Worm (Caenorhabditis elegans) whole organism, young adult: ENCODE measurements around the gene acy-4.
A peak's percentile ranks its signal among the peaks of the same experiment; 100 is the strongest.
"Not testable (repeated sequence)": the region's sequence is repeated elsewhere in the genome, so short reads cannot be mapped to it uniquely, and the experiment has no call there.

Source experiments
- B0035.1 ChIP-seq: sonication (generic microtip); optimal IDR thresholded peaks from 2 replicates; lab custom pipeline; 2016; ENCODE audit warnings: missing genetic modification characterization, mild to moderate bottlenecking, missing compliant biosample characterization, missing genotype, missing genetic modification reagents
- B0336.3 ChIP-seq: fragments of 200-800 bp; sonication (Bioruptor generic); IDR thresholded peaks from 2 replicates; pipeline ENCODE4 v1.3.6; 2022; ENCODE audit warnings: missing genetic modification characterization, missing compliant biosample characterization
- C06A6.2 ChIP-seq: fragments of 200-800 bp; sonication (Bioruptor generic); conservative IDR thresholded peaks from 2 replicates; pipeline ENCODE4 v1.3.6; 2022; ENCODE audit warnings: missing genetic modification characterization, missing compliant biosample characterization
- D2030.7 ChIP-seq: fragments of 200-800 bp; sonication (Bioruptor generic); IDR thresholded peaks from 2 replicates; pipeline ENCODE4 v1.3.6; 2022; ENCODE audit warnings: missing genetic modification reagents, missing genetic modification characterization, missing compliant biosample characterization
- F10E7.11 ChIP-seq: sonication (generic microtip); optimal IDR thresholded peaks from 2 replicates; lab custom pipeline; 2017; ENCODE audit warnings: mild to moderate bottlenecking, missing genetic modification characterization, moderate library complexity, missing compliant biosample characterization
- F33H1.4 ChIP-seq: fragments of 200-800 bp; sonication (Bioruptor generic); IDR thresholded peaks from 2 replicates; pipeline ENCODE4 v1.3.6; 2022; ENCODE audit warnings: missing genetic modification reagents, missing genetic modification characterization, missing compliant biosample characterization
- K11D2.4 ChIP-seq: fragments of 200-800 bp; sonication (Bioruptor generic); IDR thresholded peaks from 2 replicates; pipeline ENCODE4 v1.3.6; 2022; ENCODE audit warnings: missing genetic modification reagents, missing genetic modification characterization, missing compliant biosample characterization
- Y79H2A.3 ChIP-seq: fragments of 200-800 bp; sonication (Bioruptor generic); conservative IDR thresholded peaks from 2 replicates; pipeline ENCODE4 v1.3.6; 2022; ENCODE audit warnings: missing genetic modification reagents, missing genetic modification characterization, missing compliant biosample characterization
- akir-1 ChIP-seq: fragments of 200-800 bp; sonication (Bioruptor generic); optimal IDR thresholded peaks from 2 replicates; lab custom pipeline; 2018; ENCODE audit warnings: mild to moderate bottlenecking, missing genetic modification characterization, moderate library complexity, missing compliant biosample characterization
- aptf-2 ChIP-seq: fragments of 200-800 bp; sonication (Bioruptor generic); conservative IDR thresholded peaks from 2 replicates; pipeline ENCODE4 v1.3.6; 2022; ENCODE audit warnings: missing genetic modification reagents, missing genetic modification characterization, missing compliant biosample characterization
- athp-1 ChIP-seq: sonication (generic microtip); optimal IDR thresholded peaks from 2 replicates; lab custom pipeline; 2017; ENCODE audit warnings: mild to moderate bottlenecking, missing genetic modification characterization, missing compliant biosample characterization
- attf-5 ChIP-seq: fragments of 200-800 bp; sonication (Bioruptor generic); optimal IDR thresholded peaks from 2 replicates; lab custom pipeline; 2018; ENCODE audit warnings: mild to moderate bottlenecking, missing genetic modification characterization, missing compliant biosample characterization
- ceh-79 ChIP-seq: sonication (generic microtip); optimal IDR thresholded peaks from 2 replicates; lab custom pipeline; 2017; ENCODE audit warnings: mild to moderate bottlenecking, missing genetic modification characterization, missing compliant biosample characterization
- egl-18 ChIP-seq: fragments of 200-800 bp; sonication (Bioruptor generic); IDR thresholded peaks from 2 replicates; pipeline ENCODE4 v1.3.6; 2022; ENCODE audit warnings: missing genetic modification reagents, missing genetic modification characterization, missing compliant biosample characterization
- ekl-4 ChIP-seq: fragments of 200-800 bp; sonication (Bioruptor generic); IDR thresholded peaks from 2 replicates; pipeline ENCODE4 v1.3.6; 2022; ENCODE audit warnings: missing genetic modification reagents, missing genetic modification characterization, missing compliant biosample characterization
- ets-4 ChIP-seq: fragments of 200-800 bp; sonication (Bioruptor generic); optimal IDR thresholded peaks from 2 replicates; lab custom pipeline; 2018; ENCODE audit warnings: mild to moderate bottlenecking, missing genetic modification characterization, missing compliant biosample characterization
- hlh-12 ChIP-seq: sonication (generic microtip); optimal IDR thresholded peaks from 2 replicates; lab custom pipeline; 2016; ENCODE audit warnings: missing genetic modification characterization, missing compliant biosample characterization
- hmg-20 ChIP-seq: fragments of 200-800 bp; sonication (Bioruptor generic); IDR thresholded peaks from 2 replicates; pipeline ENCODE4 v1.3.6; 2022; ENCODE audit warnings: missing genetic modification reagents, missing genetic modification characterization, missing compliant biosample characterization
- hrde-1 ChIP-seq: sonication (generic microtip); optimal IDR thresholded peaks from 2 replicates; lab custom pipeline; 2016; ENCODE audit warnings: missing genetic modification characterization, mild to moderate bottlenecking, missing compliant biosample characterization, moderate library complexity, missing genotype, missing genetic modification reagents, borderline replicate concordance
- lin-26 ChIP-seq: fragments of 200-800 bp; sonication (Bioruptor generic); IDR thresholded peaks from 2 replicates; pipeline ENCODE4 v1.3.6; 2022; ENCODE audit warnings: missing genetic modification reagents, missing genetic modification characterization, missing compliant biosample characterization
- lsl-1 ChIP-seq: fragments of 200-800 bp; sonication (Bioruptor generic); optimal IDR thresholded peaks from 2 replicates; lab custom pipeline; 2018; ENCODE audit warnings: mild to moderate bottlenecking, missing genetic modification characterization, moderate library complexity, missing compliant biosample characterization
- madf-3 ChIP-seq: fragments of 200-800 bp; sonication (Bioruptor generic); IDR thresholded peaks from 2 replicates; pipeline ENCODE4 v1.3.6; 2022; ENCODE audit warnings: missing genetic modification reagents, missing genetic modification characterization, missing compliant biosample characterization
- madf-8 ChIP-seq: fragments of 200-800 bp; sonication (Bioruptor generic); conservative IDR thresholded peaks from 2 replicates; pipeline ENCODE4 v1.3.6; 2022; ENCODE audit warnings: missing genetic modification reagents, missing genetic modification characterization, missing compliant biosample characterization
- mcd-1 ChIP-seq: fragments of 200-800 bp; sonication (Bioruptor generic); IDR thresholded peaks from 2 replicates; pipeline ENCODE4 v1.3.6; 2022; ENCODE audit warnings: missing genetic modification reagents, missing genetic modification characterization, missing compliant biosample characterization
- nhr-27 ChIP-seq: fragments of 200-800 bp; sonication (Bioruptor generic); optimal IDR thresholded peaks from 2 replicates; lab custom pipeline; 2018; ENCODE audit warnings: mild to moderate bottlenecking, missing genetic modification characterization, moderate library complexity, missing compliant biosample characterization
- nhr-80 ChIP-seq: sonication (generic microtip); optimal IDR thresholded peaks from 2 replicates; lab custom pipeline; 2016; ENCODE audit warnings: missing genetic modification characterization, missing compliant biosample characterization
- snpc-1.1 ChIP-seq: sonication (generic microtip); optimal IDR thresholded peaks from 2 replicates; lab custom pipeline; 2017; ENCODE audit warnings: missing genetic modification characterization, mild to moderate bottlenecking, missing compliant biosample characterization, antibody characterized with exemption, moderate library complexity, missing genotype, missing genetic modification reagents; ENCODE audit not compliant: insufficient read depth
- sptf-2 ChIP-seq: fragments of 200-800 bp; sonication (Bioruptor generic); optimal IDR thresholded peaks from 2 replicates; lab custom pipeline; 2018; ENCODE audit warnings: mild to moderate bottlenecking, missing genetic modification characterization, missing compliant biosample characterization
- tlf-1 ChIP-seq: fragments of 200-800 bp; sonication (Bioruptor generic); optimal IDR thresholded peaks from 2 replicates; lab custom pipeline; 2018; ENCODE audit warnings: mild to moderate bottlenecking, missing genetic modification characterization, missing compliant biosample characterization

Gene acy-4

ce11 chrV:5666036-5666729, 35.5 kb upstream of the acy-4 start, which contains the start of gene C14C11.7 (continued):
- TF ChIP-seq snpc-1.1 (tag; lab: Kevin White, UChicago) (no peak), hlh-12 (tag; lab: Kevin White, UChicago) (no peak), lsl-1 (GFP tag; lab: Kevin White, UChicago) (peak; percentile 83), mcd-1 (GFP tag; lab: Robert Waterston, UW) (no peak), madf-3 (GFP tag; lab: Robert Waterston, UW) (no peak), sptf-2 (GFP tag; lab: Kevin White, UChicago) (no peak), tlf-1 (no peak)

ce11 chrV:5663317-5663716, 32.6 kb upstream of the acy-4 start, which contains the start of gene C14C11.1:
Gene C14C11.1, plus strand, starts transcription at chrV:5663617.
- not testable (repeated sequence) for TF ChIP-seq hmg-20 (GFP tag; lab: Robert Waterston, UW); F10E7.11 (tag; lab: Kevin White, UChicago); akir-1 (GFP tag; lab: Kevin White, UChicago)
- TF ChIP-seq, all 124 proteins: peak for 0; not testable (repeated sequence) for 124

ce11 chrV:5660604-5661209, 30.0 kb upstream of the acy-4 start, which contains the start of the genes mut-14 and C14C11.2:
Gene mut-14, minus strand, starts transcription at chrV:5660704.
Gene C14C11.2, plus strand, starts transcription at chrV:5661159.
- TF ChIP-seq lsl-1 (GFP tag; lab: Kevin White, UChicago) (peak; percentile 66), F33H1.4 (GFP tag; lab: Robert Waterston, UW) (peak; percentile 39), D2030.7 (GFP tag; lab: Robert Waterston, UW) (peak; percentile 33; the same call in 1 of the 2 replicates), B0336.3 (GFP tag; lab: Robert Waterston, UW) (no peak), athp-1 (tag; lab: Kevin White, UChicago) (no peak)
- TF ChIP-seq, all 124 proteins: peak for 3

ce11 chrV:5653990-5654499, 23.4 kb upstream of the acy-4 start, which contains the start of gene hex-2:
Gene hex-2, plus strand, starts transcription at chrV:5654449.
- no peak for TF ChIP-seq attf-5 (GFP tag; lab: Kevin White, UChicago)
- peak; percentile 29 for TF ChIP-seq nhr-80 (tag; lab: Kevin White, UChicago)

ce11 chrV:5651905-5652304, 21.2 kb upstream of the acy-4 start:
- TF ChIP-seq ekl-4 (GFP tag; lab: Robert Waterston, UW) (no peak), K11D2.4 (GFP tag; lab: Robert Waterston, UW) (no peak), hrde-1 (tag; lab: Kevin White, UChicago) (no peak), egl-18 (no peak), ceh-79 (tag; lab: Kevin White, UChicago) (no peak), Y79H2A.3 (GFP tag; lab: Robert Waterston, UW) (no peak), madf-8 (GFP tag; lab: Robert Waterston, UW) (no peak), aptf-2 (GFP tag; lab: Robert Waterston, UW) (no peak), tlf-1 (no peak)

ce11 chrV:5647359-5647758, 16.7 kb upstream of the acy-4 start, which contains the start of gene C14C11.4:
Gene C14C11.4, plus strand, starts transcription at chrV:5647610.
- TF ChIP-seq C06A6.2 (GFP tag; lab: Robert Waterston, UW) = no peak
- TF ChIP-seq B0035.1 (tag; lab: Kevin White, UChicago) = no peak
- peak; percentile 39 for TF ChIP-seq ets-4 (GFP tag; lab: Kevin White, UChicago)
- TF ChIP-seq nhr-80 (tag; lab: Kevin White, UChicago) = peak; percentile 86
- no peak for TF ChIP-seq lin-26 (GFP tag; lab: Robert Waterston, UW)
- TF ChIP-seq nhr-27 (tag; lab: Kevin White, UChicago) = no peak
